Fruit fly (Drosophila melanogaster) whole organism, pupa: ENCODE results near the gene Orct.

Experiments used
- CG10348 ChIP-seq: fragments of 200-800 bp; sonication (Bioruptor generic); IDR thresholded peaks from 2 replicates; pipeline ENCODE4 v1.3.6; 2022; ENCODE audit warnings: missing biosample characterization, missing genetic modification characterization
- CG12605 ChIP-seq: fragments of 200-800 bp; sonication (Bioruptor generic); IDR thresholded peaks from 2 replicates; pipeline ENCODE4 v1.3.6; 2022; ENCODE audit warnings: missing biosample characterization, missing genetic modification characterization
- CG13204 ChIP-seq: fragments of 200-800 bp; sonication (Bioruptor generic); optimal IDR thresholded peaks from 2 replicates; lab custom pipeline; 2018; ENCODE audit warnings: missing biosample characterization, mild to moderate bottlenecking, missing genetic modification characterization, moderate library complexity
- CG14655 ChIP-seq: fragments of 200-800 bp; sonication (Bioruptor generic); optimal IDR thresholded peaks from 3 replicates; lab custom pipeline; 2017; ENCODE audit warnings: mild to moderate bottlenecking, missing biosample characterization, missing genetic modification reagents, missing genetic modification characterization
- CG15710 ChIP-seq: fragments of 200-800 bp; sonication (Bioruptor generic); optimal IDR thresholded peaks from 2 replicates; lab custom pipeline; 2018; ENCODE audit warnings: missing biosample characterization, mild to moderate bottlenecking, missing genetic modification characterization, moderate library complexity
- CG17806 ChIP-seq: fragments of 200-800 bp; sonication (Bioruptor generic); optimal IDR thresholded peaks from 2 replicates; lab custom pipeline; 2018; ENCODE audit warnings: missing biosample characterization, mild to moderate bottlenecking, missing genetic modification characterization, moderate library complexity
- CG32121 ChIP-seq: fragments of 200-800 bp; sonication (Bioruptor generic); IDR thresholded peaks from 2 replicates; pipeline ENCODE4 v1.3.6; 2022; ENCODE audit warnings: missing biosample characterization, missing genetic modification characterization
- CG34367 ChIP-seq: fragments of 200-800 bp; sonication (Bioruptor generic); optimal IDR thresholded peaks from 2 replicates; lab custom pipeline; 2018; ENCODE audit warnings: missing biosample characterization, mild to moderate bottlenecking, missing genetic modification characterization
- CG4496 ChIP-seq: fragments of 200-800 bp; sonication (Bioruptor generic); IDR thresholded peaks from 3 replicates; pipeline ENCODE4 v1.3.6; 2022; ENCODE audit warnings: missing biosample characterization, missing genetic modification characterization
- CG8159 ChIP-seq: fragments of 200-800 bp; sonication (Bioruptor generic); optimal IDR thresholded peaks from 3 replicates; lab custom pipeline; 2018; ENCODE audit warnings: missing biosample characterization, mild to moderate bottlenecking, missing genetic modification characterization, moderate library complexity
- CG8301 ChIP-seq: fragments of 200-800 bp; sonication (Bioruptor generic); optimal IDR thresholded peaks from 2 replicates; lab custom pipeline; 2018; ENCODE audit warnings: missing biosample characterization, mild to moderate bottlenecking, missing genetic modification characterization
- CG9948 ChIP-seq: fragments of 200-800 bp; sonication (Bioruptor generic); optimal IDR thresholded peaks from 2 replicates; lab custom pipeline; 2018; ENCODE audit warnings: missing biosample characterization, mild to moderate bottlenecking, missing genetic modification characterization, moderate library complexity
- D1 ChIP-seq: fragments of 200-800 bp; sonication (Bioruptor generic); optimal IDR thresholded peaks from 2 replicates; lab custom pipeline; 2018; ENCODE audit warnings: missing biosample characterization, mild to moderate bottlenecking, missing genetic modification characterization, moderate library complexity
- EcR ChIP-seq: fragments of 200-800 bp; sonication (Bioruptor generic); optimal IDR thresholded peaks from 3 replicates; lab custom pipeline; 2019; ENCODE audit warnings: missing biosample characterization, missing genetic modification characterization, mild to moderate bottlenecking, moderate library complexity, missing genetic modification reagents
- Ets98B ChIP-seq: fragments of 200-800 bp; sonication (Bioruptor generic); IDR thresholded peaks from 2 replicates; pipeline ENCODE4 v1.3.6; 2022; ENCODE audit warnings: missing biosample characterization, missing genetic modification characterization
- Pif1A ChIP-seq: fragments of 200-800 bp; sonication (Bioruptor generic); optimal IDR thresholded peaks from 3 replicates; lab custom pipeline; 2016; ENCODE audit warnings: missing biosample characterization, missing genetic modification characterization
- Pif1B ChIP-seq: fragments of 200-800 bp; sonication (Bioruptor generic); optimal IDR thresholded peaks from 3 replicates; lab custom pipeline; 2016; ENCODE audit warnings: missing biosample characterization, missing genetic modification characterization
- Snoo ChIP-seq: fragments of 200-800 bp; sonication (Bioruptor generic); optimal IDR thresholded peaks from 3 replicates; lab custom pipeline; 2017; ENCODE audit warnings: missing biosample characterization, mild to moderate bottlenecking, missing genetic modification characterization, inconsistent platforms
- fd96Ca ChIP-seq: fragments of 200-800 bp; sonication (Bioruptor generic); IDR thresholded peaks from 3 replicates; pipeline ENCODE4 v1.3.6; 2022; ENCODE audit warnings: missing biosample characterization, missing genetic modification characterization
- gl ChIP-seq: fragments of 200-800 bp; sonication (Bioruptor generic); optimal IDR thresholded peaks from 2 replicates; lab custom pipeline; 2018; ENCODE audit warnings: missing biosample characterization, mild to moderate bottlenecking, missing genetic modification characterization
- rn ChIP-seq: fragments of 200-800 bp; sonication (Bioruptor generic); IDR thresholded peaks from 2 replicates; pipeline ENCODE4 v1.3.6; 2022; ENCODE audit warnings: missing biosample characterization, missing genetic modification characterization

The Orct gene

dm6 chr3R:24287157-24287556 is 11.1 kb downstream of the Orct start:
- TF ChIP-seq EcR (GFP tag; lab: Kevin White, UChicago) (peak; percentile 27), CG13204 (GFP tag; lab: Kevin White, UChicago) (peak; percentile 17), CG12605 (no peak), CG32121 (GFP tag; lab: Robert Waterston, UW) (no peak), Snoo (tag; lab: Kevin White, UChicago) (no peak), gl (tag; lab: Kevin White, UChicago) (peak; percentile 15), CG17806 (tag; lab: Kevin White, UChicago) (no peak)

dm6 chr3R:24289768-24290349 is 13.8 kb downstream of the Orct start, which contains the start of the genes CG34290 and Uck:
TSS of gene CG34290 (minus strand) at chr3R:24289818.
TSS of gene Uck (plus strand) at chr3R:24290172.
- TF ChIP-seq D1 (tag; lab: Kevin White, UChicago) = no peak
- TF ChIP-seq EcR (GFP tag; lab: Kevin White, UChicago) = no peak
- peak; percentile 45 for TF ChIP-seq gl (tag; lab: Kevin White, UChicago)
- TF ChIP-seq CG17806 (tag; lab: Kevin White, UChicago) = no peak
- peak; percentile 20 for TF ChIP-seq CG8301 (tag; lab: Kevin White, UChicago)
- TF ChIP-seq rn (GFP tag; lab: Robert Waterston, UW) = no peak
- TF ChIP-seq fd96Ca (GFP tag; lab: Robert Waterston, UW) = peak; percentile 36; the same call in 1 of the 3 replicates
- TF ChIP-seq Pif1A = peak; percentile 28
- no peak; the same call in 1 of the 2 replicates for TF ChIP-seq Ets98B (GFP tag; lab: Robert Waterston, UW)
- TF ChIP-seq CG4496 = peak; percentile 57; the same call in 2 of the 3 replicates
- TF ChIP-seq CG32121 (GFP tag; lab: Robert Waterston, UW) = 0 out of 2 replicates have a peak, but pooled peaks have one; percentile 26
- TF ChIP-seq Pif1B (GFP tag; lab: Kevin White, UChicago) = no peak
- no peak for TF ChIP-seq CG13204 (GFP tag; lab: Kevin White, UChicago)
- TF ChIP-seq CG14655 (GFP tag; lab: Kevin White, UChicago) = no peak
- peak; percentile 52 for TF ChIP-seq CG34367 (tag; lab: Kevin White, UChicago)
- peak; percentile 72 for TF ChIP-seq Snoo (tag; lab: Kevin White, UChicago)
- no peak for TF ChIP-seq CG9948
- peak; percentile 7 for TF ChIP-seq CG8159 (tag; lab: Kevin White, UChicago)
- TF ChIP-seq CG10348 = no peak
- TF ChIP-seq CG12605 = no peak
- TF ChIP-seq CG15710 (tag; lab: Kevin White, UChicago) = peak; percentile 46

dm6 chr3R:24293171-24293570 is 17.1 kb downstream of the Orct start:
- TF ChIP-seq CG15710 (tag; lab: Kevin White, UChicago) (no peak), EcR (GFP tag; lab: Kevin White, UChicago) (no peak), CG34367 (tag; lab: Kevin White, UChicago) (no peak), Ets98B (GFP tag; lab: Robert Waterston, UW) (no peak), CG12605 (no peak), CG13204 (GFP tag; lab: Kevin White, UChicago) (no peak), fd96Ca (GFP tag; lab: Robert Waterston, UW) (no peak), gl (tag; lab: Kevin White, UChicago) (no peak)

- TF ChIP-seq fd96Ca (GFP tag; lab: Robert Waterston, UW) (no peak), Pif1A (no peak), CG8159 (tag; lab: Kevin White, UChicago) (no peak), CG4496 (no peak), CG14655 (GFP tag; lab: Kevin White, UChicago) (no peak), gl (tag; lab: Kevin White, UChicago) (no peak), CG13204 (GFP tag; lab: Kevin White, UChicago) (no peak), Pif1B (GFP tag; lab: Kevin White, UChicago) (no peak), CG12605 (no peak), CG8301 (tag; lab: Kevin White, UChicago) (no peak), CG9948 (no peak), CG10348 (no peak), Ets98B (GFP tag; lab: Robert Waterston, UW) (no peak), CG15710 (tag; lab: Kevin White, UChicago) (no peak), CG32121 (GFP tag; lab: Robert Waterston, UW) (no peak), CG17806 (tag; lab: Kevin White, UChicago) (no peak), D1 (tag; lab: Kevin White, UChicago) (no peak), CG34367 (tag; lab: Kevin White, UChicago) (no peak), Snoo (tag; lab: Kevin White, UChicago) (no peak), EcR (GFP tag; lab: Kevin White, UChicago) (no peak)
These were observed 18.2 kb downstream of the Orct start, which contains the start of gene CG5715 for dm6 chr3R:24294299-24294698. TSS of gene CG5715 (minus strand) at chr3R:24294399.

dm6 chr3R:24294784-24295555 is 18.9 kb downstream of the Orct start, which contains the start of gene crb:
TSS of gene crb (plus strand) at chr3R:24295078.
- TF ChIP-seq CG15710 (tag; lab: Kevin White, UChicago) (peak; percentile 17), CG12605 (0 out of 2 replicates have a peak, but pooled peaks have one; percentile 8), CG32121 (GFP tag; lab: Robert Waterston, UW) (peak; percentile 46), Pif1A (peak; percentile 8), Snoo (tag; lab: Kevin White, UChicago) (peak; percentile 45), CG8159 (tag; lab: Kevin White, UChicago) (peak; percentile 22), CG10348 (no peak), CG17806 (tag; lab: Kevin White, UChicago) (no peak), Ets98B (GFP tag; lab: Robert Waterston, UW) (peak; percentile 21; the same call in 1 of the 2 replicates), CG4496 (peak; percentile 62; the same call in 2 of the 3 replicates), fd96Ca (GFP tag; lab: Robert Waterston, UW) (peak; percentile 46; the same call in 1 of the 3 replicates), CG34367 (tag; lab: Kevin White, UChicago) (peak; percentile 45), CG8301 (tag; lab: Kevin White, UChicago) (no peak), rn (GFP tag; lab: Robert Waterston, UW) (no peak), EcR (GFP tag; lab: Kevin White, UChicago) (peak; percentile 36)
